Fruit fly (Drosophila melanogaster) whole organism, embryonic: ENCODE measurements around the gene Pgls.

ENCODE experiments used
- Abd-B ChIP-seq: fragments of 200-800 bp; sonication (Bioruptor generic); optimal IDR thresholded peaks from 2 replicates; lab custom pipeline; 2018; ENCODE audit warnings: missing biosample characterization, mild to moderate bottlenecking, missing genetic modification characterization, moderate library complexity
- Aef1 ChIP-seq: fragments of 200-800 bp; sonication (Bioruptor generic); IDR thresholded peaks from 3 replicates; pipeline ENCODE4 v1.3.6; 2022; ENCODE audit warnings: missing biosample characterization, missing genetic modification characterization
- Atf6 ChIP-seq: fragments of 200-800 bp; sonication (Bioruptor generic); IDR thresholded peaks from 2 replicates; pipeline ENCODE4 v1.3.6; 2022; ENCODE audit warnings: missing biosample characterization, missing genetic modification characterization
- Awh ChIP-seq: fragments of 200-800 bp; sonication (Bioruptor generic); IDR thresholded peaks from 2 replicates; pipeline ENCODE4, ENCODE4 v1.3.6; 2022; ENCODE audit warnings: missing biosample characterization, missing genetic modification characterization
- CG11093 ChIP-seq: fragments of 200-800 bp; sonication (Bioruptor generic); IDR thresholded peaks from 3 replicates; pipeline ENCODE4 v1.3.6; 2022; ENCODE audit warnings: missing biosample characterization, missing genetic modification characterization
- CG11247 ChIP-seq: fragments of 200-800 bp; sonication (Bioruptor generic); IDR thresholded peaks from 2 replicates; pipeline ENCODE4 v1.3.6; 2022; ENCODE audit warnings: missing biosample characterization, missing genetic modification characterization
- CG12391 ChIP-seq: fragments of 200-800 bp; sonication (Bioruptor generic); optimal IDR thresholded peaks from 3 replicates; lab custom pipeline; 2018; ENCODE audit warnings: missing biosample characterization, mild to moderate bottlenecking, missing genetic modification characterization, moderate library complexity
- CG14860 ChIP-seq: fragments of 200-800 bp; sonication (Bioruptor generic); IDR thresholded peaks from 3 replicates; pipeline ENCODE4 v1.3.6; 2022; ENCODE audit warnings: missing biosample characterization, missing genetic modification characterization; ENCODE audit not compliant: partially characterized antibody
- CG15601 ChIP-seq: fragments of 200-800 bp; sonication (Bioruptor generic); optimal IDR thresholded peaks from 3 replicates; lab custom pipeline; 2019; ENCODE audit warnings: missing biosample characterization, mild to moderate bottlenecking, missing genetic modification characterization, moderate library complexity
- CG1602 ChIP-seq: fragments of 200-800 bp; sonication (Bioruptor generic); optimal IDR thresholded peaks from 3 replicates; lab custom pipeline; 2016; ENCODE audit warnings: missing biosample characterization, missing genetic modification characterization
- CG16779 ChIP-seq: fragments of 200-800 bp; sonication (Bioruptor generic); IDR thresholded peaks from 2 replicates; pipeline ENCODE4 v1.3.6; 2022; ENCODE audit warnings: missing biosample characterization, missing genetic modification characterization
- CG17186 ChIP-seq: fragments of 200-800 bp; sonication (Bioruptor generic); optimal IDR thresholded peaks from 3 replicates; lab custom pipeline; 2017; ENCODE audit warnings: missing biosample characterization, missing genetic modification reagents, missing genetic modification characterization
- CG17359 ChIP-seq: fragments of 200-800 bp; sonication (Bioruptor generic); optimal IDR thresholded peaks from 3 replicates; lab custom pipeline; 2018; ENCODE audit warnings: missing biosample characterization, mild to moderate bottlenecking, missing genetic modification characterization, moderate library complexity
- CG2129 ChIP-seq: fragments of 200-800 bp; sonication (Bioruptor generic); IDR thresholded peaks from 2 replicates; pipeline ENCODE4 v1.3.6; 2022; ENCODE audit warnings: missing biosample characterization, missing genetic modification characterization; ENCODE audit not compliant: partially characterized antibody
- CG3163 ChIP-seq: fragments of 200-800 bp; sonication (Bioruptor generic); optimal IDR thresholded peaks from 3 replicates; lab custom pipeline; 2016; ENCODE audit warnings: missing biosample characterization, missing genetic modification characterization
- CG3281 ChIP-seq: fragments of 200-800 bp; sonication (Bioruptor generic); optimal IDR thresholded peaks from 3 replicates; lab custom pipeline; 2017; ENCODE audit warnings: missing biosample characterization, mild to moderate bottlenecking, missing genetic modification characterization
- CG33557 ChIP-seq: fragments of 200-800 bp; sonication (Bioruptor generic); optimal IDR thresholded peaks from 2 replicates; lab custom pipeline; 2019; ENCODE audit warnings: missing biosample characterization, mild to moderate bottlenecking, missing genetic modification characterization, moderate library complexity
- CG3407 ChIP-seq: fragments of 200-800 bp; sonication (Bioruptor generic); optimal IDR thresholded peaks from 2 replicates; lab custom pipeline; 2018; ENCODE audit warnings: missing biosample characterization, mild to moderate bottlenecking, missing genetic modification characterization
- CG3847 ChIP-seq: fragments of 200-800 bp; sonication (Bioruptor generic); IDR thresholded peaks from 2 replicates; pipeline ENCODE4 v1.3.6; 2022; ENCODE audit warnings: missing biosample characterization, missing genetic modification characterization
- CG4360 ChIP-seq: fragments of 200-800 bp; sonication (Bioruptor generic); IDR thresholded peaks from 2 replicates; pipeline ENCODE4 v1.3.6; 2022; ENCODE audit warnings: missing biosample characterization, missing genetic modification characterization
- CG6272 ChIP-seq: fragments of 200-800 bp; sonication (Bioruptor generic); IDR thresholded peaks from 2 replicates; pipeline ENCODE4 v1.3.6; 2022; ENCODE audit warnings: missing biosample characterization, missing genetic modification characterization
- CG6683 ChIP-seq: fragments of 200-800 bp; sonication (Bioruptor generic); optimal IDR thresholded peaks from 2 replicates; lab custom pipeline; 2017; ENCODE audit warnings: missing biosample characterization, mild to moderate bottlenecking, missing genetic modification characterization, missing genetic modification reagents
- CG8765 ChIP-seq: fragments of 200-800 bp; sonication (Bioruptor generic); IDR thresholded peaks from 2 replicates; pipeline ENCODE4 v1.3.6; 2022; ENCODE audit warnings: missing biosample characterization, missing genetic modification characterization
- CG9932 ChIP-seq: fragments of 200-800 bp; sonication (Bioruptor generic); IDR thresholded peaks from 2 replicates; pipeline ENCODE4 v1.3.6; 2022; ENCODE audit warnings: missing biosample characterization, missing genetic modification characterization
- CrebB ChIP-seq: fragments of 200-800 bp; sonication (Bioruptor generic); optimal IDR thresholded peaks from 3 replicates; lab custom pipeline; 2018; ENCODE audit warnings: missing biosample characterization, mild to moderate bottlenecking, missing genetic modification characterization
- Doc2 ChIP-seq: fragments of 200-800 bp; sonication (Bioruptor generic); IDR thresholded peaks from 2 replicates; pipeline ENCODE4 v1.3.6; 2022; ENCODE audit warnings: missing biosample characterization, missing genetic modification characterization
- Doc3 ChIP-seq: fragments of 200-800 bp; sonication (Bioruptor generic); IDR thresholded peaks from 3 replicates; pipeline ENCODE4 v1.3.6; 2022; ENCODE audit warnings: missing biosample characterization, missing genetic modification characterization; ENCODE audit not compliant: partially characterized antibody
- HLH3B ChIP-seq: fragments of 200-800 bp; sonication (Bioruptor generic); IDR thresholded peaks from 2 replicates; pipeline ENCODE4 v1.3.6; 2022; ENCODE audit warnings: missing biosample characterization, missing genetic modification characterization
- HLH54F ChIP-seq: fragments of 200-800 bp; sonication (Bioruptor generic); optimal IDR thresholded peaks from 3 replicates; lab custom pipeline; 2016; ENCODE audit warnings: missing biosample characterization, missing genetic modification characterization
- Lim3 ChIP-seq: fragments of 200-800 bp; sonication (Bioruptor generic); IDR thresholded peaks from 2 replicates; pipeline ENCODE4 v1.3.6; 2022; ENCODE audit warnings: missing biosample characterization, missing genetic modification characterization
- Mad ChIP-seq: fragments of 200-800 bp; sonication (Bioruptor generic); optimal IDR thresholded peaks from 2 replicates; lab custom pipeline; 2016; ENCODE audit warnings: missing biosample characterization, missing genetic modification characterization
- Mes4 ChIP-seq: fragments of 200-800 bp; sonication (Bioruptor generic); optimal IDR thresholded peaks from 2 replicates; lab custom pipeline; 2016; ENCODE audit warnings: missing biosample characterization, missing genetic modification characterization
- Stat92E ChIP-seq, 3 experiments: fragments of >200 bp in 2 of 3; fragments of 200-800 bp in 1 of 3; sonication (Bioruptor generic) in 1 of 3; optimal IDR thresholded peaks; 2 replicates each; lab custom pipeline; 2017 to 2019; ENCODE audit warnings: missing biosample characterization in 3 of 3, missing genetic modification characterization in 3 of 3, mild to moderate bottlenecking in 1 of 3, moderate library complexity in 1 of 3
- aop ChIP-seq: fragments of 200-800 bp; sonication (Bioruptor generic); IDR thresholded peaks from 2 replicates; pipeline ENCODE4 v1.3.6; 2022; ENCODE audit warnings: missing biosample characterization, missing genetic modification characterization
- corto ChIP-seq: fragments of 200-800 bp; sonication (Bioruptor generic); optimal IDR thresholded peaks from 2 replicates; lab custom pipeline; 2016; ENCODE audit warnings: missing biosample characterization, mild to moderate bottlenecking, missing genetic modification characterization, moderate library complexity
- croc ChIP-seq: fragments of 200-800 bp; sonication (Bioruptor generic); conservative IDR thresholded peaks from 3 replicates; pipeline ENCODE4 v1.3.6; 2022; ENCODE audit warnings: missing biosample characterization, missing genetic modification characterization
- dm ChIP-seq: fragments of 200-800 bp; sonication (Bioruptor generic); optimal IDR thresholded peaks from 3 replicates; lab custom pipeline; 2016; ENCODE audit warnings: missing biosample characterization, missing genetic modification characterization
- ewg ChIP-seq: fragments of 200-800 bp; sonication (Bioruptor generic); optimal IDR thresholded peaks from 3 replicates; lab custom pipeline; 2017; ENCODE audit warnings: mild to moderate bottlenecking, missing biosample characterization, missing genetic modification reagents, missing genetic modification characterization
- hkb ChIP-seq, 2 experiments: fragments of 200-800 bp in 1 of 2; fragments of >200 bp in 1 of 2; sonication (Bioruptor generic) in 1 of 2; IDR thresholded peaks in 1 of 2; optimal IDR thresholded peaks in 1 of 2; 2 replicates each; pipeline versions ENCODE4 v1.3.6 to Lab custom; 2017 to 2022; ENCODE audit warnings: missing biosample characterization in 1 of 2, missing genetic modification characterization in 1 of 2
- insv ChIP-seq, 2 experiments: fragments of 200-800 bp; sonication (Bioruptor generic); optimal IDR thresholded peaks; 3 replicates each; lab custom pipeline; 2016 to 2018; ENCODE audit warnings: missing biosample characterization in 2 of 2, missing genetic modification characterization in 2 of 2
- lbe ChIP-seq: fragments of 200-800 bp; sonication (Bioruptor generic); optimal IDR thresholded peaks from 2 replicates; lab custom pipeline; 2016; ENCODE audit warnings: missing biosample characterization, mild to moderate bottlenecking, missing genetic modification characterization
- lola ChIP-seq, 3 experiments: fragments of >200 bp in 2 of 3; fragments of 200-800 bp in 1 of 3; sonication (Bioruptor generic) in 1 of 3; optimal IDR thresholded peaks; 2 replicates each; lab custom pipeline; 2017 to 2019; ENCODE audit warnings: missing biosample characterization in 3 of 3, missing genetic modification characterization in 3 of 3, mild to moderate bottlenecking in 1 of 3, moderate library complexity in 1 of 3
- mld ChIP-seq: fragments of 200-800 bp; sonication (Bioruptor generic); IDR thresholded peaks from 3 replicates; pipeline ENCODE4 v1.3.6; 2022; ENCODE audit warnings: missing biosample characterization, missing genetic modification characterization; ENCODE audit not compliant: partially characterized antibody
- otp ChIP-seq: fragments of 200-800 bp; sonication (Bioruptor generic); IDR thresholded peaks from 3 replicates; pipeline ENCODE4, ENCODE4 v1.3.6; 2022; ENCODE audit warnings: missing biosample characterization, missing genetic modification characterization
- peb ChIP-seq: fragments of 200-800 bp; sonication (Bioruptor generic); IDR thresholded peaks from 2 replicates; pipeline ENCODE4 v1.3.6; 2022; ENCODE audit warnings: missing biosample characterization, missing genetic modification characterization
- run ChIP-seq: fragments of 200-800 bp; sonication (Bioruptor generic); optimal IDR thresholded peaks from 3 replicates; lab custom pipeline; 2018; ENCODE audit warnings: missing biosample characterization, mild to moderate bottlenecking, missing genetic modification characterization
- tin ChIP-seq: fragments of 200-800 bp; sonication (Bioruptor generic); optimal IDR thresholded peaks from 3 replicates; lab custom pipeline; 2016; ENCODE audit warnings: missing biosample characterization, missing genetic modification characterization
- tio ChIP-seq: fragments of 200-800 bp; sonication (Bioruptor generic); optimal IDR thresholded peaks from 2 replicates; lab custom pipeline; 2017; ENCODE audit warnings: missing biosample characterization, missing genetic modification characterization, inconsistent platforms
- yki ChIP-seq: fragments of >200 bp; optimal IDR thresholded peaks from 3 replicates; lab custom pipeline; 2018
- zfh1 ChIP-seq: fragments of 200-800 bp; sonication (Bioruptor generic); IDR thresholded peaks from 3 replicates; pipeline ENCODE4 v1.3.6; 2022; ENCODE audit warnings: missing biosample characterization, missing genetic modification characterization

Gene Pgls

DNA sequence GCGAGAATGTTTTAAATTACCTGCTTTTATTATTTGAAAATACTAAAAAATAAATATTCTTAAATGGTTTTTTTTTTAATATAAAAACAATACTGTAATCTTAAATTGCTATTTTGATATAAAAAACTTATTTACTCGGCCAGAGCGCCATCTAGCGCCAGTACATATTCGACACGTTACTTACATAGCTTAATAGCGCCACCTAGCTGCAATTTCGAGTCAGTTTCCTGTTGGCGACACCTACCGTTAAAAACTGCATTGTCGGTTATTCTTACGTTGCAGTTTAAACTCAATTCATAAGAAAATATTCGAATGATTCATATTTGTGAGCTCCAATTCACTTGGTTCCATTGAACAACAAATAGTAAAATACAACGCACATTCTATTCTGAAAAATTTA, 14.9 kb upstream of the Pgls start (continued):
- peak; percentile 50 for TF ChIP-seq HLH54F
- TF ChIP-seq Abd-B (GFP tag; lab: Kevin White, UChicago), result no peak
- TF ChIP-seq mld, result no peak
- peak; percentile 35 for TF ChIP-seq ewg (GFP tag; lab: Kevin White, UChicago)
- TF ChIP-seq dm (GFP tag; lab: Kevin White, UChicago), result peak; percentile 23
- TF ChIP-seq croc (GFP tag; lab: Robert Waterston, UW), result 0 out of 3 replicates have a peak, but pooled peaks have one; percentile 13
- TF ChIP-seq peb (GFP tag; lab: Robert Waterston, UW), result no peak
- peak; percentile 36; the same call in 1 of the 3 replicates for TF ChIP-seq Aef1 (GFP tag; lab: Robert Waterston, UW)
- peak; percentile 68 for TF ChIP-seq CG3847
- peak in 1 of 3 experiments; percentile 28 for TF ChIP-seq lola (GFP tag; optimal IDR thresholded peaks at IDR 0.05; lab: Kevin White, UChicago)
- TF ChIP-seq Atf6, result 0 out of 2 replicates have a peak, but pooled peaks have one; percentile 10
- TF ChIP-seq lbe (GFP tag; lab: Kevin White, UChicago), result no peak
- TF ChIP-seq hkb (optimal IDR thresholded peaks at IDR 0.05; lab: Kevin White, UChicago), result no peak
- peak; percentile 12; the same call in 1 of the 2 replicates for TF ChIP-seq hkb (GFP tag; IDR thresholded peaks at IDR 0.05; lab: Robert Waterston, UW)
- no peak for TF ChIP-seq run (tag; lab: Kevin White, UChicago)
- peak; percentile 50 for TF ChIP-seq Mad (GFP tag; lab: Kevin White, UChicago)
- no peak for TF ChIP-seq CG6683 (GFP tag; lab: Kevin White, UChicago)
- no peak for TF ChIP-seq corto (GFP tag; lab: Kevin White, UChicago)
- TF ChIP-seq CG6272 (GFP tag; lab: Robert Waterston, UW), result no peak
- TF ChIP-seq zfh1 (GFP tag; lab: Robert Waterston, UW), result peak; percentile 77; the same call in 2 of the 3 replicates
- TF ChIP-seq Stat92E (GFP tag; optimal IDR thresholded peaks at IDR 0.05; lab: Kevin White, UChicago), result no peak
- peak; percentile 46 for TF ChIP-seq CG3281 (GFP tag; lab: Kevin White, UChicago)
- TF ChIP-seq CG11247 (GFP tag; lab: Robert Waterston, UW), result peak; percentile 69
- TF ChIP-seq yki (lab: Kevin White, UChicago), result peak; percentile 20
- TF ChIP-seq CG16779, result no peak
- TF ChIP-seq CG3163, result peak; percentile 14
- peak; percentile 56 for TF ChIP-seq HLH3B (GFP tag; lab: Robert Waterston, UW)
- peak in 1 of 2 experiments; percentile 56 for TF ChIP-seq insv (GFP tag; optimal IDR thresholded peaks at IDR 0.05; lab: Kevin White, UChicago)
- no peak for TF ChIP-seq CG4360 (GFP tag; lab: Robert Waterston, UW)
- peak; percentile 34 for TF ChIP-seq CG3407 (GFP tag; lab: Kevin White, UChicago)
- TF ChIP-seq tin, result peak; percentile 68
- peak; percentile 50 for TF ChIP-seq CG12391
- no peak for TF ChIP-seq Doc2 (GFP tag; lab: Robert Waterston, UW)
- TF ChIP-seq CG11093 (GFP tag; lab: Robert Waterston, UW), result no peak
- 0 out of 2 replicates have a peak, but pooled peaks have one; percentile 6 for TF ChIP-seq CG8765 (GFP tag; lab: Robert Waterston, UW)
- no peak for TF ChIP-seq CrebB (tag; lab: Kevin White, UChicago)
- peak; percentile 35 for TF ChIP-seq CG33557 (GFP tag; lab: Kevin White, UChicago)
- TF ChIP-seq CG17186 (GFP tag; lab: Kevin White, UChicago), result no peak
- peak; percentile 53 for TF ChIP-seq CG15601 (tag; lab: Kevin White, UChicago)
- peak; percentile 0 for TF ChIP-seq Mes4 (GFP tag; lab: Kevin White, UChicago)
- no peak for TF ChIP-seq CG14860
- no peak for TF ChIP-seq Lim3 (GFP tag; lab: Robert Waterston, UW)
- peak; percentile 71 for TF ChIP-seq CG9932 (GFP tag; lab: Robert Waterston, UW)
- TF ChIP-seq CG1602, result peak; percentile 61
- no peak for TF ChIP-seq Doc3 (GFP tag; lab: Robert Waterston, UW)
- TF ChIP-seq tio, result peak; percentile 9
- TF ChIP-seq CG17359, result peak; percentile 62
- no peak for TF ChIP-seq CG2129
- TF ChIP-seq aop, result 0 out of 2 replicates have a peak, but pooled peaks have one; percentile 6
- TF ChIP-seq Awh (GFP tag; lab: Robert Waterston, UW), result no peak
- TF ChIP-seq otp (GFP tag; lab: Robert Waterston, UW), result no peak
